Worm (Caenorhabditis elegans): Measurements from ENCODE around the gene C29F9.6.

Gene C29F9.6

DNA sequence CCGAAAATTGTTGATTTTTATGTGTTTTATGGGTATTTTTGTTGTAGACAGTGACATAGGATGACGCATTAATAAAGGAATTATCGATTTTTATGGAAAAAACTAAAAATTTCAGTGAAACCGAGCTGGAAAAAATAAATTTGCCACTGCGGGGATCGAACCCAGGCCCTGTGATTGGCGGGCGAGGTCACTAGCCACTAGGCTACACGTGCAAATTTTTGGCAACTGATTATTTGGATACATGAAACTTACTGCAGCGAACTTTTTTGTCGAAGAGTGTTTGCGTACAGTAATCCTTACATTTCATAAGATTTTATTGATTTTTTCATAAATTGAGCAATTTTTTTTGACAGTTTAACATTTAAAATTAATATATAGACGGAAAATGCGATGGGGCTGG lies 25.5 kb upstream of the C29F9.6 start (continued):
- peak; percentile 46 for TF ChIP-seq lin-14 (GFP tag; optimal IDR thresholded peaks at IDR 0.05)
- peak; percentile 73 for TF ChIP-seq nhr-90 (tag; optimal IDR thresholded peaks at IDR 0.05; ENCODE audit: poor library complexity)
- peak; percentile 76 for TF ChIP-seq nhr-71 (tag; optimal IDR thresholded peaks at IDR 0.05)
- TF ChIP-seq lin-35 (GFP tag; optimal IDR thresholded peaks at IDR 0.05), result peak; percentile 15 to 56
- TF ChIP-seq C16A3.4 (tag; optimal IDR thresholded peaks at IDR 0.05), result peak; percentile 4
- peak; percentile 31 to 50 for TF ChIP-seq lsy-2 (tag; optimal IDR thresholded peaks at IDR 0.05)
- TF ChIP-seq blmp-1 (tag; optimal IDR thresholded peaks at IDR 0.05), result no peak
- TF ChIP-seq unc-130 (tag; optimal IDR thresholded peaks at IDR 0.05), result no peak
- peak; percentile 60 for TF ChIP-seq rnt-1 (tag; optimal IDR thresholded peaks at IDR 0.05)
- TF ChIP-seq nhr-19 (GFP tag; conservative IDR thresholded peaks at IDR 0.05), result peak; percentile 59
- no peak for TF ChIP-seq egl-27 (tag; optimal IDR thresholded peaks at IDR 0.05)
- TF ChIP-seq xbp-1 (tag; optimal IDR thresholded peaks at IDR 0.05), result peak; percentile 26
- TF ChIP-seq swsn-7 (tag; optimal IDR thresholded peaks at IDR 0.05), result peak; percentile 49
- no peak for TF ChIP-seq ceh-88 (GFP tag; IDR thresholded peaks at IDR 0.05)
- TF ChIP-seq sptf-1 (tag; optimal IDR thresholded peaks at IDR 0.05), result no peak
- no peak for TF ChIP-seq nhr-237 (tag; optimal IDR thresholded peaks at IDR 0.05)
- TF ChIP-seq grh-1 (GFP tag; IDR thresholded peaks at IDR 0.05), result peak; percentile 32; the same call in 1 of the 2 replicates
- no peak for TF ChIP-seq ceh-90 (tag; optimal IDR thresholded peaks at IDR 0.05)
- peak; percentile 42 for TF ChIP-seq nhr-77 (tag; optimal IDR thresholded peaks at IDR 0.05)
- TF ChIP-seq egl-13 (tag; optimal IDR thresholded peaks at IDR 0.05), result no peak
- peak; percentile 13 for TF ChIP-seq fos-1 (tag; optimal IDR thresholded peaks at IDR 0.05)
- TF ChIP-seq nhr-76 (tag; optimal IDR thresholded peaks at IDR 0.05), result no peak
- no peak for TF ChIP-seq hlh-4 (tag; optimal IDR thresholded peaks at IDR 0.05)
- peak; percentile 27 for TF ChIP-seq zip-4 (GFP tag; optimal IDR thresholded peaks at IDR 0.05)
- peak; percentile 43 for TF ChIP-seq ama-1 (optimal IDR thresholded peaks at IDR 0.05)
- peak; percentile 81 for TF ChIP-seq aly-2 (tag; optimal IDR thresholded peaks at IDR 0.05)
- TF ChIP-seq fkh-8 (tag; optimal IDR thresholded peaks at IDR 0.05), result no peak
- TF ChIP-seq pax-3 (tag; optimal IDR thresholded peaks at IDR 0.05), result peak; percentile 35
- TF ChIP-seq lir-3 (tag; optimal IDR thresholded peaks at IDR 0.05; ENCODE audit: poor library complexity), result no peak
- peak; percentile 50 for TF ChIP-seq dsc-1 (tag; optimal IDR thresholded peaks at IDR 0.05)
- no peak for TF ChIP-seq aha-1 (tag; optimal IDR thresholded peaks at IDR 0.05)
- no peak for TF ChIP-seq nhr-84 (tag; optimal IDR thresholded peaks at IDR 0.05)
- TF ChIP-seq mep-1 (tag; optimal IDR thresholded peaks at IDR 0.05), result peak; percentile 56
- TF ChIP-seq irx-1 (tag; optimal IDR thresholded peaks at IDR 0.05), result peak; percentile 26
- peak; percentile 69 for TF ChIP-seq snu-23 (GFP tag; optimal IDR thresholded peaks at IDR 0.05)
- peak; percentile 54 for TF ChIP-seq nhr-20 (tag; optimal IDR thresholded peaks at IDR 0.05)
- TF ChIP-seq zag-1 (tag; optimal IDR thresholded peaks at IDR 0.05), result no peak
- TF ChIP-seq ztf-4 (tag; optimal IDR thresholded peaks at IDR 0.05), result no peak
- TF ChIP-seq F16B12.6 (tag; optimal IDR thresholded peaks at IDR 0.05), result no peak
- peak; percentile 68 for TF ChIP-seq nhr-85 (tag)
- TF ChIP-seq dpl-1 (GFP tag; optimal IDR thresholded peaks at IDR 0.05), result peak in 2 of 3 experiments; percentile 14 to 19
- TF ChIP-seq ztf-11 (tag; optimal IDR thresholded peaks at IDR 0.05), result no peak
- TF ChIP-seq nhr-28 (tag; optimal IDR thresholded peaks at IDR 0.05), result no peak
- no peak for TF ChIP-seq ceh-63 (GFP tag; optimal IDR thresholded peaks at IDR 0.05)
- TF ChIP-seq jun-1 (tag; optimal IDR thresholded peaks at IDR 0.05), result peak; percentile 16
- peak; percentile 2; the same call in 1 of the 2 replicates for TF ChIP-seq isw-1 (GFP tag; IDR thresholded peaks at IDR 0.05)
- TF ChIP-seq efl-1 (optimal IDR thresholded peaks at IDR 0.05), result peak in 1 of 2 experiments; percentile 49
- peak in 1 of 2 experiments; percentile 79 for TF ChIP-seq efl-1 (GFP tag; optimal IDR thresholded peaks at IDR 0.05 in 1 of 2)
- TF ChIP-seq mab-9 (GFP tag; IDR thresholded peaks at IDR 0.05), result no peak
- TF ChIP-seq tbx-2 (tag; optimal IDR thresholded peaks at IDR 0.05), result peak; percentile 40
